Fruit fly (Drosophila melanogaster): Measurements from ENCODE around the gene CG13599.

The CG13599 gene

dm6 chr3R:23969449-23969848, 38.0 kb downstream of the CG13599 start (continued):
- TF ChIP-seq nmo (GFP tag; optimal IDR thresholded peaks at IDR 0.05), result peak; percentile 48
- no peak for TF ChIP-seq CG8478 (optimal IDR thresholded peaks at IDR 0.05)
- TF ChIP-seq CG1024 (GFP tag; IDR thresholded peaks at IDR 0.05), result 0 out of 2 replicates have a peak, but pooled peaks have one; percentile 27
- TF ChIP-seq emc (GFP tag; optimal IDR thresholded peaks at IDR 0.05), result no peak
- peak; percentile 70 for TF ChIP-seq CG9817 (tag; optimal IDR thresholded peaks at IDR 0.05)
- peak; percentile 72 for TF ChIP-seq CG14441 (GFP tag; IDR thresholded peaks at IDR 0.05)
- peak; percentile 46 for TF ChIP-seq Fer2 (tag; optimal IDR thresholded peaks at IDR 0.05)
- TF ChIP-seq ind (GFP tag; optimal IDR thresholded peaks at IDR 0.05), result peak; percentile 26
- peak; percentile 61 for TF ChIP-seq CG31441 (GFP tag; IDR thresholded peaks at IDR 0.05)
- no peak for TF ChIP-seq CG3995 (GFP tag; optimal IDR thresholded peaks at IDR 0.05)
- TF ChIP-seq CG2120 (GFP tag; optimal IDR thresholded peaks at IDR 0.05), result no peak
- peak; percentile 28 for TF ChIP-seq CG4424 (GFP tag; optimal IDR thresholded peaks at IDR 0.05)
- 0 out of 2 replicates have a peak, but pooled peaks have one; percentile 32 for TF ChIP-seq sob (GFP tag; IDR thresholded peaks at IDR 0.05)
- TF ChIP-seq CG8359 (GFP tag; optimal IDR thresholded peaks at IDR 0.05; ENCODE audit: borderline replicate concordance), result no peak
- TF ChIP-seq CG17359 (tag; optimal IDR thresholded peaks at IDR 0.05), result peak; percentile 68
- TF ChIP-seq CG18619 (GFP tag; optimal IDR thresholded peaks at IDR 0.05), result peak; percentile 31
- TF ChIP-seq al (GFP tag; IDR thresholded peaks at IDR 0.05), result peak; percentile 56
- peak; percentile 79 for TF ChIP-seq Ptx1 (GFP tag; IDR thresholded peaks at IDR 0.05)
- TF ChIP-seq mld (GFP tag; IDR thresholded peaks at IDR 0.05; ENCODE audit: partially characterized antibody), result no peak
- no peak; the same call in 2 of the 3 replicates for TF ChIP-seq croc (GFP tag; conservative IDR thresholded peaks at IDR 0.05)
- peak; percentile 52; the same call in 2 of the 3 replicates for TF ChIP-seq CG7357 (GFP tag; IDR thresholded peaks at IDR 0.05)
- TF ChIP-seq tap (tag; optimal IDR thresholded peaks at IDR 0.05), result peak; percentile 57
- no peak for TF ChIP-seq CG6272 (GFP tag; IDR thresholded peaks at IDR 0.05)
- peak; percentile 50 for TF ChIP-seq CG12391 (tag; optimal IDR thresholded peaks at IDR 0.05)
- peak; percentile 33; the same call in 2 of the 3 replicates for TF ChIP-seq B-H1 (GFP tag; IDR thresholded peaks at IDR 0.05)
- TF ChIP-seq nerfin-1 (tag; optimal IDR thresholded peaks at IDR 0.05), result peak; percentile 33
- TF ChIP-seq CG10147 (GFP tag; optimal IDR thresholded peaks at IDR 0.05), result peak; percentile 32
- TF ChIP-seq tin (GFP tag; optimal IDR thresholded peaks at IDR 0.05), result peak; percentile 13
- peak; percentile 52 for TF ChIP-seq CG17829 (tag; optimal IDR thresholded peaks at IDR 0.05)
- peak; percentile 26; the same call in 1 of the 2 replicates for TF ChIP-seq ranshi (GFP tag; IDR thresholded peaks at IDR 0.05)
- no peak for TF ChIP-seq ac (GFP tag; optimal IDR thresholded peaks at IDR 0.05)
- TF ChIP-seq Rx (GFP tag; IDR thresholded peaks at IDR 0.05), result no peak
- TF ChIP-seq CkIIα-i1 (GFP tag; IDR thresholded peaks at IDR 0.05), result no peak
- TF ChIP-seq CG11695 (GFP tag; IDR thresholded peaks at IDR 0.05), result peak; percentile 65; the same call in 1 of the 3 replicates
- TF ChIP-seq CG15601 (tag; optimal IDR thresholded peaks at IDR 0.05), result peak; percentile 25
- peak; percentile 2 for TF ChIP-seq CG14710 (tag; optimal IDR thresholded peaks at IDR 0.05)
- TF ChIP-seq Doc3 (GFP tag; IDR thresholded peaks at IDR 0.05; ENCODE audit: partially characterized antibody), result no peak
- no peak for TF ChIP-seq pita (GFP tag; optimal IDR thresholded peaks at IDR 0.05)
- peak; percentile 20 for TF ChIP-seq CG12299 (tag; optimal IDR thresholded peaks at IDR 0.05)
- 0 out of 2 replicates have a peak, but pooled peaks have one; percentile 19 for TF ChIP-seq dati (GFP tag; IDR thresholded peaks at IDR 0.05)
- TF ChIP-seq abd-A (tag; optimal IDR thresholded peaks at IDR 0.05), result peak; percentile 20
- TF ChIP-seq HHEX (GFP tag; optimal IDR thresholded peaks at IDR 0.05), result peak; percentile 63
- TF ChIP-seq CG18764 (GFP tag; optimal IDR thresholded peaks at IDR 0.05), result no peak
- TF ChIP-seq pho (GFP tag; optimal IDR thresholded peaks at IDR 0.05), result no peak
- TF ChIP-seq CG6689 (GFP tag; IDR thresholded peaks at IDR 0.05), result peak; percentile 52
- no peak for TF ChIP-seq Hsf (GFP tag; optimal IDR thresholded peaks at IDR 0.05)
- TF ChIP-seq kah (GFP tag; optimal IDR thresholded peaks at IDR 0.05), result no peak
- TF ChIP-seq pum (GFP tag; optimal IDR thresholded peaks at IDR 0.05), result no peak
- no peak for TF ChIP-seq ara (GFP tag; IDR thresholded peaks at IDR 0.05)
- no peak for TF ChIP-seq hb (GFP tag; IDR thresholded peaks at IDR 0.05; ENCODE audit: partially characterized antibody)
- peak; percentile 34 for TF ChIP-seq gsb-n (tag; optimal IDR thresholded peaks at IDR 0.05)
